Fruit fly (Drosophila melanogaster): ENCODE data around the gene Apc2.

dm6 chr3R:24116180-24116579, 47.6 kb upstream of the Apc2 start, which contains the start of gene CG13607:
- no peak for TF ChIP-seq psq (optimal IDR thresholded peaks at IDR 0.05)
- TF ChIP-seq insv (optimal IDR thresholded peaks at IDR 0.05): no peak
- no peak for TF ChIP-seq h (optimal IDR thresholded peaks at IDR 0.05)
- no peak for TF ChIP-seq Myc (optimal IDR thresholded peaks at IDR 0.05)
- TF ChIP-seq ttk (optimal IDR thresholded peaks at IDR 0.05): no peak

Measured in Kc167 (cell line).